Worm (Caenorhabditis elegans) whole organism, L1 larva: ENCODE data around the gene C03H12.1.

Experiments
- aly-2 ChIP-seq: fragments of 150-350 bp; optimal IDR thresholded peaks from 2 replicates; lab custom pipeline; 2014; ENCODE audit warnings: missing biosample characterization, missing genetic modification characterization
- elt-2 ChIP-seq: sonication (generic microtip); optimal IDR thresholded peaks from 2 replicates; lab custom pipeline; 2016; ENCODE audit warnings: missing genetic modification characterization, mild to moderate bottlenecking, inconsistent platforms, missing compliant biosample characterization, missing genetic modification reagents

- no peak for TF ChIP-seq elt-2 (tag; lab: Kevin White, UChicago)
- no peak for TF ChIP-seq aly-2 (tag; lab: Kevin White, UChicago)
Observed at ce11 chrX:15724994-15725393, 35.7 kb downstream of the C03H12.1 start.
